Worm (Caenorhabditis elegans): Measurements from ENCODE around the gene W02D7.12.

DNA sequence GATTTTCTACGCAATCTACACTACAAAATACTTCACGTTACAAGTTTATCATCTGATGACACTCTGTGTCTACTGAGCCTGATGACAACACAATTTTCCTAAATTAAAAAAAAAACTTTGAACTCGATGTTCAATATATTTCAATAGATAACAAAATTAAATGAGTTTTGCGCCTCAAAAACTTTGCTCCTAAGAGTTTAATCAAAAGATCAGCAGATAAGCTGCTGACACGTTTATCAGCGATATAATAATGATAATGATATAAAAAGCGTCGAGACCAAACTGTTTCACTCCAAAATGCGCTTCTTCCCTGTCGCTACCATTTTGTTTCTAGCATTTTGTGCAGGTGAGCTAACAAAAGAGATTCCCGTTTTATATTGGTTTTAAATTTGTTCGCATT, 3.6 kb upstream of the W02D7.12 start, which contains the start of gene clec-218:
- TF ChIP-seq mdl-1 (tag; optimal IDR thresholded peaks at IDR 0.05) (no peak), nfya-1 (tag; optimal IDR thresholded peaks at IDR 0.05; ENCODE audit: insufficient read depth) (no peak), zag-1 (tag; optimal IDR thresholded peaks at IDR 0.05) (no peak), unc-39 (tag; optimal IDR thresholded peaks at IDR 0.05) (no peak), fos-1 (tag; optimal IDR thresholded peaks at IDR 0.05) (no peak), ceh-16 (tag; optimal IDR thresholded peaks at IDR 0.05) (no peak), pha-4 (tag; optimal IDR thresholded peaks at IDR 0.05) (no peak), pqm-1 (tag; optimal IDR thresholded peaks at IDR 0.05) (peak; percentile 78), skn-1 (tag; optimal IDR thresholded peaks at IDR 0.05) (no peak)

Measured in whole organism, L3 larva.